Fruit fly (Drosophila melanogaster) whole organism, pupa: Measurements from ENCODE around the gene CG3014.

Experiments
- CG12605 ChIP-seq: fragments of 200-800 bp; sonication (Bioruptor generic); IDR thresholded peaks from 2 replicates; pipeline ENCODE4 v1.3.6; 2022; ENCODE audit warnings: missing biosample characterization, missing genetic modification characterization
- CG15710 ChIP-seq: fragments of 200-800 bp; sonication (Bioruptor generic); optimal IDR thresholded peaks from 2 replicates; lab custom pipeline; 2018; ENCODE audit warnings: missing biosample characterization, mild to moderate bottlenecking, missing genetic modification characterization, moderate library complexity
- CG17806 ChIP-seq: fragments of 200-800 bp; sonication (Bioruptor generic); optimal IDR thresholded peaks from 2 replicates; lab custom pipeline; 2018; ENCODE audit warnings: missing biosample characterization, mild to moderate bottlenecking, missing genetic modification characterization, moderate library complexity
- CG32121 ChIP-seq: fragments of 200-800 bp; sonication (Bioruptor generic); IDR thresholded peaks from 2 replicates; pipeline ENCODE4 v1.3.6; 2022; ENCODE audit warnings: missing biosample characterization, missing genetic modification characterization
- CG8301 ChIP-seq: fragments of 200-800 bp; sonication (Bioruptor generic); optimal IDR thresholded peaks from 2 replicates; lab custom pipeline; 2018; ENCODE audit warnings: missing biosample characterization, mild to moderate bottlenecking, missing genetic modification characterization
- CG9948 ChIP-seq: fragments of 200-800 bp; sonication (Bioruptor generic); optimal IDR thresholded peaks from 2 replicates; lab custom pipeline; 2018; ENCODE audit warnings: missing biosample characterization, mild to moderate bottlenecking, missing genetic modification characterization, moderate library complexity
- Ets98B ChIP-seq: fragments of 200-800 bp; sonication (Bioruptor generic); IDR thresholded peaks from 2 replicates; pipeline ENCODE4 v1.3.6; 2022; ENCODE audit warnings: missing biosample characterization, missing genetic modification characterization
- Pif1B ChIP-seq: fragments of 200-800 bp; sonication (Bioruptor generic); optimal IDR thresholded peaks from 3 replicates; lab custom pipeline; 2016; ENCODE audit warnings: missing biosample characterization, missing genetic modification characterization
- gl ChIP-seq: fragments of 200-800 bp; sonication (Bioruptor generic); optimal IDR thresholded peaks from 2 replicates; lab custom pipeline; 2018; ENCODE audit warnings: missing biosample characterization, mild to moderate bottlenecking, missing genetic modification characterization

dm6 chr3R:7757822-7758221 is 44.8 kb downstream of the CG3014 start, which contains the start of gene CG10919:
- TF ChIP-seq gl (tag; lab: Kevin White, UChicago) (no peak), CG8301 (tag; lab: Kevin White, UChicago) (no peak), Ets98B (GFP tag; lab: Robert Waterston, UW) (no peak), CG17806 (tag; lab: Kevin White, UChicago) (no peak), CG9948 (tag; lab: Kevin White, UChicago) (no peak), Pif1B (GFP tag; lab: Kevin White, UChicago) (no peak), CG12605 (GFP tag; lab: Robert Waterston, UW) (no peak), CG15710 (no peak), CG32121 (no peak)
